Fruit fly (Drosophila melanogaster): Measurements from ENCODE around the gene CG45546.

- TF ChIP-seq CG10348 (GFP tag; IDR thresholded peaks at IDR 0.05) (no peak), EcR (GFP tag; optimal IDR thresholded peaks at IDR 0.05) (no peak), CG17806 (tag; optimal IDR thresholded peaks at IDR 0.05) (no peak), CG8301 (tag; optimal IDR thresholded peaks at IDR 0.05) (no peak), Pif1A (GFP tag; optimal IDR thresholded peaks at IDR 0.05) (no peak), CG9948 (tag; optimal IDR thresholded peaks at IDR 0.05) (no peak), D1 (tag; optimal IDR thresholded peaks at IDR 0.05) (no peak), CG12605 (GFP tag; IDR thresholded peaks at IDR 0.05) (no peak), rn (GFP tag; IDR thresholded peaks at IDR 0.05) (no peak), Pif1B (GFP tag; optimal IDR thresholded peaks at IDR 0.05) (no peak), CG32121 (GFP tag; IDR thresholded peaks at IDR 0.05) (no peak)
Measured at dm6 chr3R:29328607-29329006, 40.5 kb upstream of the CG45546 start.

Measured in whole organism, pupa.